Worm (Caenorhabditis elegans) whole organism, L4/young adult: Measurements from ENCODE around the gene fbl-1.

ENCODE experiments used
- W03F9.2 ChIP-seq: fragments of 150-350 bp; optimal IDR thresholded peaks from 2 replicates; lab custom pipeline; 2014; ENCODE audit warnings: missing biosample characterization, missing genetic modification characterization
- dao-5 ChIP-seq: sonication (generic microtip); optimal IDR thresholded peaks from 2 replicates; lab custom pipeline; 2016; ENCODE audit warnings: missing genotype, missing genetic modification characterization, moderate library complexity, missing compliant biosample characterization
- him-1 ChIP-seq: sonication (generic microtip); optimal IDR thresholded peaks from 2 replicates; lab custom pipeline; 2016; ENCODE audit warnings: missing genotype, missing genetic modification reagents, missing genetic modification characterization, missing compliant biosample characterization

DNA sequence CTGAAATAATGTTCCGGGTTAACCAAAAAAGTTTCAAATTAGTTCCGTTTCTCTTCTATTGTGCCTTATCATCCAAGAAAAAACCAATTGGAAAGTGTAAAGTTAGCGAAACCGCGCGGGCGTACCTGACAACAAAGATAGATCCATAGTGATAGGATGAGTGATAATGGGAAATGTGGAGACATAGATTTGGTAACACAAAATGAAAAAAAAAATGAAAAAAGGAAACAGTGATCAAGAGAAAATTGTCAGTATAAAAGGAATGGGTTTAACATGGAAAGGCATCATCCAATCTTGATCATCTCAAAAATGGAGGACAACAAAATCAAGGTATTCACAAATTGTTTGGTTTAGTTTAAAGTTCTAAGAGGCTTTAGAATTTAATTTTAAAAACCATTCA lies 22.5 kb downstream of the fbl-1 start, which contains the start of gene col-122:
- TF ChIP-seq him-1 (no peak), W03F9.2 (tag; lab: Kevin White, UChicago) (no peak), dao-5 (tag; lab: Kevin White, UChicago) (no peak)
